Fruit fly (Drosophila melanogaster) whole organism, wandering third instar larva: ENCODE results near the gene Uqcc1.

Experiments used
- CG32264 ChIP-seq: fragments of 200-800 bp; sonication (Bioruptor generic); optimal IDR thresholded peaks from 2 replicates; lab custom pipeline; 2016; ENCODE audit warnings: missing biosample characterization, missing genetic modification characterization
- CG9705 ChIP-seq: fragments of 200-800 bp; sonication (Bioruptor generic); optimal IDR thresholded peaks from 2 replicates; lab custom pipeline; 2018; ENCODE audit warnings: missing biosample characterization, mild to moderate bottlenecking, missing genetic modification characterization
- Dfd ChIP-seq: fragments of >200 bp; optimal IDR thresholded peaks from 2 replicates; lab custom pipeline; 2017; ENCODE audit warnings: missing biosample characterization, missing genetic modification characterization
- GATAd ChIP-seq: sonication (Bioruptor generic); optimal IDR thresholded peaks from 2 replicates; lab custom pipeline; 2016; ENCODE audit warnings: missing biosample characterization, missing genetic modification characterization
- HLH106 ChIP-seq: fragments of 200-800 bp; optimal IDR thresholded peaks from 3 replicates; lab custom pipeline; 2019; ENCODE audit warnings: missing biosample characterization, mild to moderate bottlenecking, missing genetic modification characterization, moderate library complexity
- Hr78 ChIP-seq: fragments of >200 bp; optimal IDR thresholded peaks from 2 replicates; lab custom pipeline; 2017; ENCODE audit warnings: missing biosample characterization, missing genetic modification characterization
- Hr83 ChIP-seq: fragments of 200-300 bp; sonication (Bioruptor generic); optimal IDR thresholded peaks from 2 replicates; lab custom pipeline; 2016; ENCODE audit warnings: missing biosample characterization, mild to moderate bottlenecking, missing genetic modification characterization, moderate library complexity; ENCODE audit not compliant: poor library complexity, severe bottlenecking
- Myc ChIP-seq: fragments of >200 bp; optimal IDR thresholded peaks from 2 replicates; lab custom pipeline; 2017
- N ChIP-seq: fragments of >200 bp; optimal IDR thresholded peaks from 2 replicates; lab custom pipeline; 2018; ENCODE audit warnings: missing biosample characterization, missing external identifiers, missing genetic modification characterization
- OdsH ChIP-seq: fragments of 200-800 bp; sonication (Bioruptor generic); optimal IDR thresholded peaks from 2 replicates; lab custom pipeline; 2016; ENCODE audit warnings: missing biosample characterization, mild to moderate bottlenecking, missing genetic modification characterization
- Rel ChIP-seq, 2 experiments: fragments of 200-800 bp; sonication (Bioruptor generic) in 1 of 2; optimal IDR thresholded peaks; 2 replicates in 1 of 2; 3 replicates in 1 of 2; lab custom pipeline; 2016 to 2019; ENCODE audit warnings: mild to moderate bottlenecking in 2 of 2, missing biosample characterization in 2 of 2, missing genetic modification characterization in 2 of 2, moderate library complexity in 1 of 2
- Sp1 ChIP-seq: fragments of 200-800 bp; sonication (Bioruptor generic); optimal IDR thresholded peaks from 3 replicates; lab custom pipeline; 2019; ENCODE audit warnings: missing biosample characterization, mild to moderate bottlenecking, missing genetic modification characterization, moderate library complexity
- br ChIP-seq: fragments of 200-800 bp; sonication (Bioruptor generic); optimal IDR thresholded peaks from 2 replicates; lab custom pipeline; 2016; ENCODE audit warnings: missing biosample characterization, missing genetic modification characterization
- brk ChIP-seq: fragments of 200-800 bp; sonication (Bioruptor generic); optimal IDR thresholded peaks from 2 replicates; lab custom pipeline; 2016; ENCODE audit warnings: missing biosample characterization, mild to moderate bottlenecking, missing genetic modification characterization
- dmrt93B ChIP-seq: fragments of 200-800 bp; sonication (Bioruptor generic); optimal IDR thresholded peaks from 2 replicates; lab custom pipeline; 2018; ENCODE audit warnings: missing biosample characterization, mild to moderate bottlenecking, missing genetic modification characterization
- dsf ChIP-seq: sonication (Bioruptor generic); optimal IDR thresholded peaks from 2 replicates; lab custom pipeline; 2016; ENCODE audit warnings: missing biosample characterization, missing genetic modification characterization, borderline replicate concordance
- ey ChIP-seq: fragments of 200-800 bp; sonication (Bioruptor generic); optimal IDR thresholded peaks from 2 replicates; lab custom pipeline; 2016; ENCODE audit warnings: missing biosample characterization, missing genetic modification characterization
- foxo ChIP-seq, 2 experiments: fragments of 200-800 bp; sonication (Bioruptor generic); optimal IDR thresholded peaks; 2 replicates in 1 of 2; 3 replicates in 1 of 2; lab custom pipeline; 2016 to 2017; ENCODE audit warnings: missing biosample characterization in 2 of 2, missing genetic modification characterization in 2 of 2
- fru ChIP-seq: fragments of 200-800 bp; sonication (Bioruptor generic); optimal IDR thresholded peaks from 3 replicates; lab custom pipeline; 2016; ENCODE audit warnings: missing biosample characterization, mild to moderate bottlenecking, missing genetic modification characterization
- h ChIP-seq: fragments of 200-800 bp; sonication (Bioruptor generic); optimal IDR thresholded peaks from 3 replicates; lab custom pipeline; 2016; ENCODE audit warnings: missing biosample characterization, mild to moderate bottlenecking, missing genetic modification characterization
- pan ChIP-seq: fragments of >200 bp; optimal IDR thresholded peaks from 2 replicates; lab custom pipeline; 2017
- psq ChIP-seq: fragments of 200-800 bp; sonication (Bioruptor generic); optimal IDR thresholded peaks from 3 replicates; lab custom pipeline; 2017; ENCODE audit warnings: missing biosample characterization, mild to moderate bottlenecking, missing genetic modification characterization, moderate library complexity
- rgr ChIP-seq: fragments of 200-800 bp; sonication (Bioruptor generic); optimal IDR thresholded peaks from 3 replicates; lab custom pipeline; 2016; ENCODE audit warnings: missing biosample characterization, mild to moderate bottlenecking, missing genetic modification characterization
- sv ChIP-seq: fragments of 200-800 bp; sonication (Bioruptor generic); optimal IDR thresholded peaks from 3 replicates; lab custom pipeline; 2016; ENCODE audit warnings: missing biosample characterization, missing genetic modification characterization
- usp ChIP-seq: fragments of >200 bp; optimal IDR thresholded peaks from 2 replicates; lab custom pipeline; 2017; ENCODE audit warnings: missing biosample characterization, missing genetic modification characterization
- woc ChIP-seq: sonication (Bioruptor generic); optimal IDR thresholded peaks from 2 replicates; lab custom pipeline; 2016; ENCODE audit warnings: missing biosample characterization, mild to moderate bottlenecking, missing genetic modification characterization

Gene Uqcc1

dm6 chr3L:6995364-6995749 is 37.4 kb upstream of the Uqcc1 start:
- no peak for TF ChIP-seq Rel (GFP tag; optimal IDR thresholded peaks at IDR 0.05; lab: Kevin White, UChicago)
- TF ChIP-seq Rel (tag; optimal IDR thresholded peaks at IDR 0.05; lab: Kevin White, UChicago) = no peak
- no peak for TF ChIP-seq fru
- TF ChIP-seq Myc (lab: Kevin White, UChicago) = peak; percentile 44

DNA sequence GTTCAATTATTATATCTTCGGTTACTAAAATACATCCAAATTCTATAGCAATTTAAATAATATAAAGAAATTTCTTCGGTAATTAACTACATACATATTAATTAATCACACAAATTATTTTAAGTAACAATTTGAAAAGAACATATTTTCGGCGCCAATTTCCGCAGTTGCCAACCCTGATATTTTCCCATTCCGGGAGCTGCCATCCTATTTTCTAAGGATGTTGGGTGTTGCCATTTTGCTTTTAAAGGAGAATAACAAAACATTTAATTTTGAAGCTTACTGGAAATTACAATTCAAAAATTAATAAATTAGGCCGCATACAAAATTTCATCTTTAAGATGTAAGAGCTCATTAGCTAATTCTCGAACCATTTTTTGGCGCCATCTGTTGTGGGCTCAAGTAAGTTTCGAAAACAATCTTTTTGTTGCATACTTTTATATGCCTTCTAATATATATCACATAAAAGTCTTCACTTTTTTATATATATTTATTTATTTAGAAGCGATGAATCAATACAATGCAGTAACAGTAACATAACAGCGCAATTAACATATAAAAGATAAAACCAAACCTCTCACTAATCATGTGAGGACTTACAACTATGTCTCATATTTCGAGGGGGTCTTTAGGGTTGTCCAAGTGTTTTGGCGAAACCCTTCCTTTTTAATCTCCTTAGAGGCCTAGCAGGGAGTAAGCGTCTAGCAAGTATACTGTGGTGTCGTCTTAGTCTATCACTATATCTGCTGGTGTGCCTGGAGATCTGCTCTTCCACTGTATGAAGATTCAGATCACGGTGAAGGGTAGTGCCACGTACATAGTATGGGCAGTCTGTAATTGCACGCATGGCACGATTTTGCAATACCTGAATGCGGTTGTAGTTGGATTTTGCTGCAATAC is 36.8 kb upstream of the Uqcc1 start:
- peak; percentile 70 for TF ChIP-seq Myc (lab: Kevin White, UChicago)

- no peak for TF ChIP-seq brk (GFP tag; lab: Kevin White, UChicago)
- TF ChIP-seq OdsH = no peak
- TF ChIP-seq foxo (GFP tag; optimal IDR thresholded peaks at IDR 0.05; lab: Kevin White, UChicago) = no peak
- no peak for TF ChIP-seq h (GFP tag; lab: Kevin White, UChicago)
- TF ChIP-seq rgr (GFP tag; lab: Kevin White, UChicago) = no peak
- TF ChIP-seq N (GFP tag; lab: Kevin White, UChicago) = no peak
- no peak for TF ChIP-seq pan (lab: Kevin White, UChicago)
- no peak for TF ChIP-seq GATAd (GFP tag; lab: Kevin White, UChicago)
- no peak for TF ChIP-seq woc (GFP tag; lab: Kevin White, UChicago)
- no peak for TF ChIP-seq Rel (GFP tag; optimal IDR thresholded peaks at IDR 0.05; lab: Kevin White, UChicago)
- TF ChIP-seq Rel (tag; optimal IDR thresholded peaks at IDR 0.05; lab: Kevin White, UChicago) = no peak
- no peak for TF ChIP-seq CG32264 (GFP tag; lab: Kevin White, UChicago)
Measured at dm6 chr3L:6993350-6993749, 35.4 kb upstream of the Uqcc1 start.

DNA sequence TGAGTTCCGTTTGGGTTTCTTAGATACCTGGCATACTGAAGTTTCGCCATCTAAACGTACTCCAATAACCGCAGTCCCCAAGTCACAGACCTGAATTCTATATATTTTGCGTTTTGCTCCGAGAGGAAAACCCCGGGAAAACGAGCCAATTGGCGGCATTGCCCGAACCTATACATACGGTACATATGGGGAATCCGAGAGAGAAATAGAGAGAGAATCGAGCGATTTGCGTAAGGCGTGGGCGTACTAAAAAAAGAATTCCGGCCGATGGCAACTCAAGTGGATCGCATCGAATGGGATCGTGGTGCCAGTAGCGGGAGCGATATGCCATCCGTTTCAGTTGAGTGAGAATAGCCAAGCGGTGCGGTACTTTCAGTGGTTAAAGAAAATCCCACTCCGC is 32.4 kb upstream of the Uqcc1 start, which contains the start of gene bin:
bin (plus strand) TSS at position 335 of the 400 bp plus-strand sequence.
- TF ChIP-seq dsf (GFP tag; lab: Kevin White, UChicago) (no peak), Sp1 (GFP tag; lab: Kevin White, UChicago) (no peak), brk (GFP tag; lab: Kevin White, UChicago) (no peak), woc (GFP tag; lab: Kevin White, UChicago) (no peak), rgr (GFP tag; lab: Kevin White, UChicago) (no peak), CG32264 (GFP tag; lab: Kevin White, UChicago) (no peak), OdsH (no peak)

dm6 chr3L:6988942-6989569 is 31.1 kb upstream of the Uqcc1 start:
- TF ChIP-seq HLH106 = peak; percentile 76
- no peak for TF ChIP-seq Myc (lab: Kevin White, UChicago)
- no peak for TF ChIP-seq Hr78 (GFP tag; lab: Kevin White, UChicago)
- TF ChIP-seq dsf (GFP tag; lab: Kevin White, UChicago) = no peak
- TF ChIP-seq br (GFP tag; lab: Kevin White, UChicago) = no peak
- peak; percentile 77 for TF ChIP-seq dmrt93B
- peak; percentile 24 for TF ChIP-seq ey (GFP tag; lab: Kevin White, UChicago)
- TF ChIP-seq N (GFP tag; lab: Kevin White, UChicago) = no peak
- TF ChIP-seq foxo (GFP tag; optimal IDR thresholded peaks at IDR 0.05; lab: Kevin White, UChicago) = peak in 1 of 2 experiments; percentile 81
- peak; percentile 83 for TF ChIP-seq Sp1 (GFP tag; lab: Kevin White, UChicago)
- peak; percentile 14 for TF ChIP-seq Dfd (GFP tag; lab: Kevin White, UChicago)
- TF ChIP-seq fru = peak; percentile 74
- TF ChIP-seq psq (GFP tag; lab: Kevin White, UChicago) = peak; percentile 67
- peak; percentile 67 for TF ChIP-seq sv (GFP tag; lab: Kevin White, UChicago)
- TF ChIP-seq OdsH = peak; percentile 41
- TF ChIP-seq CG9705 (GFP tag; lab: Kevin White, UChicago) = peak; percentile 30
- TF ChIP-seq h (GFP tag; lab: Kevin White, UChicago) = peak; percentile 68
- no peak for TF ChIP-seq usp (GFP tag; lab: Kevin White, UChicago)
- TF ChIP-seq Hr83 = peak; percentile 5
- TF ChIP-seq woc (GFP tag; lab: Kevin White, UChicago) = peak; percentile 47
- peak; percentile 59 for TF ChIP-seq rgr (GFP tag; lab: Kevin White, UChicago)
- TF ChIP-seq, all 38 proteins: peak for 15
